Worm (Caenorhabditis elegans) whole organism, L3 larva: Measurements from ENCODE around the gene pmt-1.
A peak's percentile ranks its signal among the peaks of the same experiment; 100 is the strongest.

Source experiments
- R02D3.7 ChIP-seq: fragments of 150-350 bp; optimal IDR thresholded peaks from 2 replicates; lab custom pipeline; 2014; ENCODE audit warnings: missing biosample characterization, missing genetic modification characterization
- ZK546.5 ChIP-seq: sonication (generic microtip); optimal IDR thresholded peaks from 2 replicates; lab custom pipeline; 2017; ENCODE audit warnings: missing biosample characterization, missing genetic modification characterization
- aly-2 ChIP-seq: fragments of 150-350 bp; optimal IDR thresholded peaks from 2 replicates; lab custom pipeline; 2014; ENCODE audit warnings: missing biosample characterization, missing genetic modification characterization
- ama-1 ChIP-seq: fragments of 150-350 bp; optimal IDR thresholded peaks from 2 replicates; lab custom pipeline; 2018
- ceh-16 ChIP-seq: sonication (generic microtip); optimal IDR thresholded peaks from 2 replicates; lab custom pipeline; 2017; ENCODE audit warnings: missing biosample characterization, missing genetic modification characterization
- ceh-28 ChIP-seq: fragments of 150-350 bp; optimal IDR thresholded peaks from 2 replicates; lab custom pipeline; 2014; ENCODE audit warnings: missing biosample characterization, missing genetic modification reagents, missing genetic modification characterization
- ceh-82 ChIP-seq: fragments of 150-350 bp; optimal IDR thresholded peaks from 2 replicates; lab custom pipeline; 2014; ENCODE audit warnings: missing biosample characterization, missing genetic modification characterization
- ceh-9 ChIP-seq: sonication (generic microtip); optimal IDR thresholded peaks from 2 replicates; lab custom pipeline; 2018; ENCODE audit warnings: missing biosample characterization, missing genetic modification characterization
- daf-12 ChIP-seq: fragments of 150-350 bp; optimal IDR thresholded peaks from 2 replicates; lab custom pipeline; 2014; ENCODE audit warnings: missing biosample characterization, missing genetic modification reagents, missing genetic modification characterization
- egl-27 ChIP-seq: sonication (generic microtip); optimal IDR thresholded peaks from 4 replicates; lab custom pipeline; 2017; ENCODE audit warnings: missing biosample characterization, missing genetic modification reagents, missing genetic modification characterization
- egl-5 ChIP-seq: fragments of 150-350 bp; optimal IDR thresholded peaks from 2 replicates; lab custom pipeline; 2017; ENCODE audit warnings: missing biosample characterization, missing genetic modification reagents, missing genetic modification characterization, inconsistent platforms
- elt-1 ChIP-seq: fragments of 150-350 bp; optimal IDR thresholded peaks from 2 replicates; lab custom pipeline; 2014; ENCODE audit warnings: missing biosample characterization, missing genetic modification characterization
- elt-2 ChIP-seq: sonication (generic microtip); optimal IDR thresholded peaks from 2 replicates; lab custom pipeline; 2016; ENCODE audit warnings: missing genetic modification reagents, mild to moderate bottlenecking, missing genetic modification characterization, missing compliant biosample characterization
- elt-3 ChIP-seq, 3 experiments: fragments of 150-350 bp in 1 of 3; sonication (generic microtip) in 2 of 3; optimal IDR thresholded peaks; 2 replicates in 2 of 3; 4 replicates in 1 of 3; lab custom pipeline; 2014 to 2017; ENCODE audit warnings: missing biosample characterization in 3 of 3, missing genetic modification characterization in 3 of 3
- eor-1 ChIP-seq, 2 experiments: fragments of 150-350 bp; optimal IDR thresholded peaks; 2 replicates each; lab custom pipeline; 2014 to 2018; ENCODE audit warnings: missing biosample characterization in 2 of 2, missing genetic modification characterization in 2 of 2
- fkh-10 ChIP-seq: sonication (generic microtip); optimal IDR thresholded peaks from 2 replicates; lab custom pipeline; 2017; ENCODE audit warnings: missing biosample characterization, missing genetic modification reagents, missing genetic modification characterization
- fkh-2 ChIP-seq: fragments of 150-350 bp; optimal IDR thresholded peaks from 2 replicates; lab custom pipeline; 2014; ENCODE audit warnings: missing biosample characterization, missing genetic modification reagents, missing genetic modification characterization
- fos-1 ChIP-seq: fragments of 150-350 bp; optimal IDR thresholded peaks from 2 replicates; lab custom pipeline; 2014; ENCODE audit warnings: missing biosample characterization, missing genetic modification characterization
- hmg-11 ChIP-seq: sonication (generic microtip); optimal IDR thresholded peaks from 2 replicates; lab custom pipeline; 2016; ENCODE audit warnings: missing genetic modification characterization, missing compliant biosample characterization
- jun-1 ChIP-seq: fragments of 150-350 bp; optimal IDR thresholded peaks from 2 replicates; lab custom pipeline; 2014; ENCODE audit warnings: missing biosample characterization, missing genetic modification reagents, missing genetic modification characterization
- lin-15B ChIP-seq: fragments of 150-350 bp; optimal IDR thresholded peaks from 2 replicates; lab custom pipeline; 2014; ENCODE audit warnings: missing biosample characterization, missing genetic modification characterization
- lin-39 ChIP-seq: fragments of 150-350 bp; optimal IDR thresholded peaks from 2 replicates; lab custom pipeline; 2018; ENCODE audit warnings: missing biosample characterization, missing genetic modification reagents, missing genetic modification characterization
- lsy-12 ChIP-seq: sonication (generic microtip); optimal IDR thresholded peaks from 2 replicates; lab custom pipeline; 2016; ENCODE audit warnings: mild to moderate bottlenecking, missing genetic modification characterization, missing compliant biosample characterization
- mdl-1 ChIP-seq: fragments of 150-350 bp; optimal IDR thresholded peaks from 2 replicates; lab custom pipeline; 2014; ENCODE audit warnings: missing biosample characterization, missing genetic modification characterization
- mml-1 ChIP-seq: fragments of 150-350 bp; sonication (generic microtip); optimal IDR thresholded peaks from 3 replicates; lab custom pipeline; 2014; ENCODE audit warnings: missing biosample characterization, missing genetic modification characterization
- nfya-1 ChIP-seq: sonication (generic microtip); optimal IDR thresholded peaks from 2 replicates; lab custom pipeline; 2017; ENCODE audit warnings: missing genetic modification characterization, mild to moderate bottlenecking, missing compliant biosample characterization, antibody characterized with exemption, moderate library complexity; ENCODE audit not compliant: insufficient read depth
- nhr-11 ChIP-seq: fragments of 150-350 bp; optimal IDR thresholded peaks from 2 replicates; lab custom pipeline; 2014; ENCODE audit warnings: missing biosample characterization, missing genetic modification characterization
- nhr-12 ChIP-seq: fragments of 150-350 bp; optimal IDR thresholded peaks from 2 replicates; lab custom pipeline; 2014; ENCODE audit warnings: missing biosample characterization, missing genetic modification characterization
- nhr-23 ChIP-seq: fragments of 150-350 bp; optimal IDR thresholded peaks from 2 replicates; lab custom pipeline; 2014; ENCODE audit warnings: missing biosample characterization, missing genetic modification reagents, missing genetic modification characterization
- nhr-237 ChIP-seq: fragments of 150-350 bp; optimal IDR thresholded peaks from 2 replicates; lab custom pipeline; 2014; ENCODE audit warnings: missing biosample characterization, missing genetic modification characterization
- nhr-25 ChIP-seq: sonication (generic microtip); optimal IDR thresholded peaks from 2 replicates; lab custom pipeline; 2017; ENCODE audit warnings: missing biosample characterization, missing genetic modification characterization
- nhr-28 ChIP-seq: fragments of 150-350 bp; optimal IDR thresholded peaks from 2 replicates; lab custom pipeline; 2014; ENCODE audit warnings: missing biosample characterization, missing genetic modification characterization
- nhr-43 ChIP-seq: sonication (generic microtip); optimal IDR thresholded peaks from 2 replicates; lab custom pipeline; 2016; ENCODE audit warnings: mild to moderate bottlenecking, missing genetic modification characterization, missing compliant biosample characterization; ENCODE audit not compliant: poor library complexity, severe bottlenecking
- nhr-67 ChIP-seq: fragments of 150-350 bp; optimal IDR thresholded peaks from 2 replicates; lab custom pipeline; 2014; ENCODE audit warnings: missing biosample characterization, missing genetic modification characterization
- nhr-76 ChIP-seq: fragments of 150-350 bp; sonication (generic microtip); optimal IDR thresholded peaks from 5 replicates; lab custom pipeline; 2014; ENCODE audit warnings: missing biosample characterization, missing genetic modification characterization
- nhr-77 ChIP-seq: fragments of 150-350 bp; optimal IDR thresholded peaks from 2 replicates; lab custom pipeline; 2014; ENCODE audit warnings: missing biosample characterization, missing genetic modification characterization
- pha-4 ChIP-seq: fragments of 150-350 bp; optimal IDR thresholded peaks from 2 replicates; lab custom pipeline; 2014; ENCODE audit warnings: missing biosample characterization, missing genetic modification reagents, missing genetic modification characterization
- pqm-1 ChIP-seq: fragments of 150-350 bp; optimal IDR thresholded peaks from 2 replicates; lab custom pipeline; 2017; ENCODE audit warnings: missing biosample characterization, missing genetic modification characterization, inconsistent platforms
- sea-2 ChIP-seq: fragments of 150-350 bp; sonication (generic microtip); optimal IDR thresholded peaks from 4 replicates; lab custom pipeline; 2014; ENCODE audit warnings: missing biosample characterization, missing genetic modification reagents, missing genetic modification characterization
- skn-1 ChIP-seq: fragments of 150-350 bp; optimal IDR thresholded peaks from 2 replicates; lab custom pipeline; 2014; ENCODE audit warnings: missing biosample characterization, missing genetic modification characterization
- snpc-4 ChIP-seq: fragments of 150-350 bp; optimal IDR thresholded peaks from 2 replicates; lab custom pipeline; 2014; ENCODE audit warnings: missing biosample characterization, missing genetic modification characterization
- tbx-2 ChIP-seq: sonication (generic microtip); optimal IDR thresholded peaks from 2 replicates; lab custom pipeline; 2016; ENCODE audit warnings: mild to moderate bottlenecking, missing genetic modification characterization, missing compliant biosample characterization
- unc-39 ChIP-seq: sonication (generic microtip); optimal IDR thresholded peaks from 4 replicates; lab custom pipeline; 2017; ENCODE audit warnings: missing biosample characterization, missing genetic modification characterization
- unc-62 ChIP-seq: fragments of 150-350 bp; sonication (generic microtip); optimal IDR thresholded peaks from 4 replicates; lab custom pipeline; 2014; ENCODE audit warnings: missing biosample characterization, missing genetic modification reagents, missing genetic modification characterization
- zag-1 ChIP-seq: fragments of 150-350 bp; optimal IDR thresholded peaks from 2 replicates; lab custom pipeline; 2014; ENCODE audit warnings: missing biosample characterization, missing genetic modification characterization
- ztf-11 ChIP-seq: fragments of 150-350 bp; optimal IDR thresholded peaks from 2 replicates; lab custom pipeline; 2014; ENCODE audit warnings: missing biosample characterization, missing genetic modification characterization
- ztf-4 ChIP-seq: fragments of 150-350 bp; optimal IDR thresholded peaks from 2 replicates; lab custom pipeline; 2014; ENCODE audit warnings: missing biosample characterization, missing genetic modification characterization

Gene pmt-1

DNA sequence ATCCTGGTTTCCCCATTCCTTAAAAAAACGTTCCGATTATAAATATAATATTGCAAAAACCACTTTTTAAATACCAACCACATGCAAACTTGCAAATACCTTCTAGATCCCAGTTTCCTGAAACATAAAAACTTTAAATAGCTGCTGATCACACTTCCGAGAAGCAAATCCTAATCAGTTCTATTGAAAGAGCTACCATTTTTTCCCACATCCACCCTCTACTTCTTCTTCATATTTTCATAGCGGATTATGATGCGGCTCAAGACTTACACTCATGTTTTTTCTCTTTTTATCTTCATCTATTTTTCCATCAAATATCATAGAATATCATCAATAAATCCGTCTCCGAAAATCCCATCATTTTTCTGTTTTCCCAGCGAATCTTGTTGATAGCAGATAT lies 44.6 kb upstream of the pmt-1 start:
- TF ChIP-seq nhr-67 (tag; lab: Kevin White, UChicago): no peak
- TF ChIP-seq nhr-76 (tag; lab: Kevin White, UChicago): no peak
- TF ChIP-seq elt-2: no peak
- no peak for TF ChIP-seq lin-39
- no peak for TF ChIP-seq egl-27 (tag; lab: Kevin White, UChicago)

DNA sequence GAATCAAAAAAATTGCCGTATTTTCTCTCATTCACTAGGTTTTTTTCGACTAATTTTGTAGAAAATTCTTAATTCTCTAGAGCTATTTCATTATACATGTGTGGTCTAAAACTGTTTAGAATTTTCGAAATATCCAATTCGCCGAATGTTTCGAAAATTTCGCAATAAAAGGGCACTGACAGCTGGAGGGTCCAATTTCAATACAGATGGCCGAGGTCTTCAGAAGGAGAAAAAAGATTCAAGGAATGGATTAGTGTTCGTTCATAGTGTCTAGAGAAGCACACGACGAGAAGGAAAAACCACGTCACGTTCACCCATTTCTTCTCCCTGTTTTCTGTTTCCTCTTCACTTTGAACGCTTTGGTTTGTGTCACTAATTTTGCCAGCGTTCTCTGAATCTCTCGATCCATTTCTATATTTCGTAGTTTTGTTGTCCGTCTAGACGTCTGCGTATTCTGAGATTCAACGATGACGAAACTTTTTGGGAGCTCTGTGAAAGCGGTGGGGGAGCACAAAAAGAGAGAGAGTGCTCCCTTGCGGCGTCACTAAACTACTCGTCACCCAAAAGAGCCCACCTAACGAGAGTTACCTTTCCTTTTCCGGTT lies 43.8 kb upstream of the pmt-1 start:
- peak; percentile 5 for TF ChIP-seq elt-1 (tag; lab: Kevin White, UChicago)
- TF ChIP-seq jun-1 (tag; lab: Kevin White, UChicago): peak; percentile 62
- peak; percentile 44 for TF ChIP-seq elt-2
- TF ChIP-seq unc-62 (GFP tag; lab: Kevin White, UChicago): no peak
- TF ChIP-seq ztf-11 (tag; lab: Kevin White, UChicago): no peak
- TF ChIP-seq ama-1 (lab: Kevin White, UChicago): no peak
- no peak for TF ChIP-seq nhr-67 (tag; lab: Kevin White, UChicago)
- TF ChIP-seq nhr-11 (tag; lab: Kevin White, UChicago): peak; percentile 23
- no peak for TF ChIP-seq sea-2 (GFP tag; lab: Kevin White, UChicago)
- TF ChIP-seq mdl-1: peak; percentile 34
- no peak for TF ChIP-seq fos-1
- TF ChIP-seq fkh-10 (GFP tag; lab: Kevin White, UChicago): peak; percentile 78
- peak; percentile 87 for TF ChIP-seq pha-4
- TF ChIP-seq ceh-28: peak; percentile 57
- TF ChIP-seq nhr-25 (tag; lab: Kevin White, UChicago): no peak
- no peak for TF ChIP-seq ZK546.5 (tag; lab: Kevin White, UChicago)
- no peak for TF ChIP-seq nhr-77 (tag; lab: Kevin White, UChicago)
- TF ChIP-seq snpc-4 (tag; lab: Kevin White, UChicago): peak; percentile 16
- TF ChIP-seq pqm-1: peak; percentile 13
- TF ChIP-seq nhr-237 (tag; lab: Kevin White, UChicago): no peak
- TF ChIP-seq hmg-11 (tag; lab: Kevin White, UChicago): peak; percentile 64
- no peak for TF ChIP-seq fkh-2 (tag; lab: Kevin White, UChicago)
- TF ChIP-seq egl-27 (tag; lab: Kevin White, UChicago): no peak
- TF ChIP-seq lin-15B (tag; lab: Kevin White, UChicago): no peak
- no peak for TF ChIP-seq ceh-9 (tag; lab: Kevin White, UChicago)
- no peak for TF ChIP-seq nhr-12 (tag; lab: Kevin White, UChicago)
- peak; percentile 76 for TF ChIP-seq skn-1
- peak; percentile 80 for TF ChIP-seq lin-39
- TF ChIP-seq ceh-16: no peak
- no peak for TF ChIP-seq mml-1 (tag; lab: Kevin White, UChicago)
- no peak for TF ChIP-seq nhr-43 (tag; lab: Kevin White, UChicago)
- no peak for TF ChIP-seq aly-2 (tag; lab: Kevin White, UChicago)
- TF ChIP-seq daf-12: no peak
- peak; percentile 83 for TF ChIP-seq nfya-1 (tag; lab: Kevin White, UChicago)
- no peak for TF ChIP-seq nhr-28 (tag; lab: Kevin White, UChicago)
- no peak for TF ChIP-seq R02D3.7 (tag; lab: Kevin White, UChicago)
- no peak for TF ChIP-seq nhr-76 (tag; lab: Kevin White, UChicago)
- TF ChIP-seq nhr-23 (tag; lab: Kevin White, UChicago): no peak
- no peak for TF ChIP-seq unc-39 (tag; lab: Kevin White, UChicago)
- no peak for TF ChIP-seq ceh-82 (tag; lab: Kevin White, UChicago)
- no peak for TF ChIP-seq ztf-4 (tag; lab: Kevin White, UChicago)
- TF ChIP-seq egl-5 (tag; lab: Kevin White, UChicago): peak; percentile 29
- no peak for TF ChIP-seq tbx-2 (tag; lab: Kevin White, UChicago)
- no peak for TF ChIP-seq zag-1 (tag; lab: Kevin White, UChicago)
- TF ChIP-seq elt-3 (tag; optimal IDR thresholded peaks at IDR 0.05; lab: Kevin White, UChicago): no peak
- no peak for TF ChIP-seq lsy-12
- TF ChIP-seq eor-1 (tag; optimal IDR thresholded peaks at IDR 0.05; lab: Kevin White, UChicago): no peak
